Worm (Caenorhabditis elegans): ENCODE results near the gene Y55F3C.9.
A peak's percentile ranks its signal among the peaks of the same experiment; 100 is the strongest.
"Not testable (repeated sequence)": the region's sequence is repeated elsewhere in the genome, so short reads cannot be mapped to it uniquely, and the experiment has no call there.

Y55F3C.9 gene

DNA sequence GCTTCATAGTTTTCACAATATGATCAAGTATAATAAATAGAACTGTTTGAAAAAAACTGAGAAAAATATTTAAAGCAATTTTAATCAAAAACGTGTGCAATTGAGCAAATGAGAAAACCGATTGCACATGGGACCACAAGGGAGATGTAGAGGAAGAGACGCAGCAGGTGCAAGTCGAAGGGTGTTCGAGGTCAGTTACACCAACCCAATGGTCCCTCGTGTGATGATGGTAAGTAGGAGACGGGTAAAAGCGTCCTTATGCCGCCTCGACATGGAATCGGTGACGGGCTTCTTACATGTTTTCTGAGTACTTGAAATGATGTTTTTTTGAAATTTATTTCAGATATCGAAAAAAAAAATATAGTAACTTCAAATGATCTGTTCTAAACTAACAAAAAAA is at the start of gene Y55F3C.9:
Gene Y55F3C.9 (minus strand): TSS at position 101 of the 400 bp plus-strand sequence.
- TF ChIP-seq unc-62 (GFP tag; optimal IDR thresholded peaks at IDR 0.05) (no peak), unc-39 (tag; optimal IDR thresholded peaks at IDR 0.05) (no peak), ceh-39 (tag; optimal IDR thresholded peaks at IDR 0.05) (no peak), lsy-2 (tag; optimal IDR thresholded peaks at IDR 0.05) (no peak), drap-1 (GFP tag; optimal IDR thresholded peaks at IDR 0.05) (no peak), sem-2 (GFP tag; optimal IDR thresholded peaks at IDR 0.05) (no peak), tbx-8 (GFP tag; optimal IDR thresholded peaks at IDR 0.05) (no peak), snpc-4 (tag; optimal IDR thresholded peaks at IDR 0.05) (no peak), sptf-1 (tag; optimal IDR thresholded peaks at IDR 0.05) (no peak), lin-13 (tag; optimal IDR thresholded peaks at IDR 0.05) (no peak), cnd-1 (tag; optimal IDR thresholded peaks at IDR 0.05) (no peak), bed-3 (GFP tag; optimal IDR thresholded peaks at IDR 0.05) (no peak), pha-4 (tag; optimal IDR thresholded peaks at IDR 0.05) (no peak), hlh-1 (tag; optimal IDR thresholded peaks at IDR 0.05) (no peak), elt-3 (tag; optimal IDR thresholded peaks at IDR 0.05) (no peak)

DNA sequence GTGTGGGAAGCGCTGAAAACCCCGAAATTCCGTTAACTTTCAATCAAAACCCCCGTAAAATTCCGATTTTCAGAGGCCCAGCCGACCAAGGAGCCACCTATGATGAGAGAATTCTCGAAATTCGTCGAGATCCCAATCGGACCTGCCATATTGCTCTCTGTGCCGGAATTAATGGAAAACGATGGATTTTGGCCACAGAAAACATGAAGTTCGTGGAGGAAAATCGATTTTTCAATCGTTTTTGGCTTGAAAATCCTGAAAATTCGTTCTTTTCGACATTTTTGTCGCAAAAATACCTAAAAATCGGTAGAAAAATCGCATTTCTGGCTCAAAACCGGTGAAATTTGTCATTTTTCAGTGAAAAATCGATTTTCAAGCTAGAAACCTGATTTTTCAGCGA is 45.6 kb upstream of the Y55F3C.9 start:
- no peak for TF ChIP-seq flh-1 (GFP tag; optimal IDR thresholded peaks at IDR 0.05)
- no peak for TF ChIP-seq unc-39 (tag; optimal IDR thresholded peaks at IDR 0.05)
- TF ChIP-seq zip-8 (tag; optimal IDR thresholded peaks at IDR 0.05), result no peak
- no peak for TF ChIP-seq pha-4 (tag; optimal IDR thresholded peaks at IDR 0.05)

DNA sequence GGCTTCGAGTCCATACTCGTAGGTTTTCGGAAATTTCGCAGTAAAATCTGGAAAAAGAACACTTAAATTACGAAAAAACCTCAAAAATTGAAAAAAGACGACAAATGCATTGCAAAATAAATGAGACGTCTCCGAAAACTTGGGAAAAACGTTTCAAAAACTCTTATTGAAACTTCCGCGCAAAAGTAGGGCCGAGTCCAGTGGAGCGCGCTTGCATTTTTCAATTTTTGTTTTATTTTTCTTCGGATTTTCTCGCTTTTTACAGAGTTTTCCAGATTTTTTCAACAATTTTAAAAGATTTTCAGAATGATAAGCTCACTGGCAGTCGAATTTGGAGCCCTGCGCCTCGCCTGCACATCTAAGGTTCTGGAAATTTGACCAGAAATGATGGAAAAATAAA is 44.9 kb upstream of the Y55F3C.9 start, which contains the start of gene mrpl-2:
Gene mrpl-2 (plus strand): TSS at position 307 of the 400 bp plus-strand sequence.
- TF ChIP-seq snpc-4 (tag; optimal IDR thresholded peaks at IDR 0.05), result no peak
- TF ChIP-seq ces-1 (GFP tag; optimal IDR thresholded peaks at IDR 0.05), result no peak
- peak; percentile 3 for TF ChIP-seq sptf-1 (tag; optimal IDR thresholded peaks at IDR 0.05)
- TF ChIP-seq nhr-2 (tag; optimal IDR thresholded peaks at IDR 0.05), result no peak

DNA sequence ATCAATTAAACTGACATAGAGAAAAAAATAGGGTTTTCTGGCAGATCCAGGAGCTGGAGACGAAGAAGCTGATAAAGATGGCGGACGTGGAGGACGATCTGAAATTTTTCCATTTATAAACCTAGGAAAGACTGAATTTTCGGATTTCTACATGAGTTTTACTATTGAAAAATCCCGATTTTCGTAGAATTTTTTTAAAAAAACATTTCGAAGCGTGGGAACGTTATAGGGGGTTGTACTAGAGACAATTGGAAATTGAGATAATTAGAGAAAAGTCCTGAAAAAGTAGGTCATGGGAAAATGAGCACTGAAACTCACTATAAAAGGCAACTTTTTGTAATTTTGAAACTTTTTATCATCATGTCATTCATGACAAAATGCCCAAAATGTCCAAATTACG is 43.1 kb upstream of the Y55F3C.9 start, which contains the start of gene F56B3.9:
Gene F56B3.9 (plus strand): TSS at position 301 of the 400 bp plus-strand sequence.
- not testable (repeated sequence) for TF ChIP-seq tbx-8 (GFP tag; optimal IDR thresholded peaks at IDR 0.05); elt-3 (tag; optimal IDR thresholded peaks at IDR 0.05); blmp-1 (tag; optimal IDR thresholded peaks at IDR 0.05)

DNA sequence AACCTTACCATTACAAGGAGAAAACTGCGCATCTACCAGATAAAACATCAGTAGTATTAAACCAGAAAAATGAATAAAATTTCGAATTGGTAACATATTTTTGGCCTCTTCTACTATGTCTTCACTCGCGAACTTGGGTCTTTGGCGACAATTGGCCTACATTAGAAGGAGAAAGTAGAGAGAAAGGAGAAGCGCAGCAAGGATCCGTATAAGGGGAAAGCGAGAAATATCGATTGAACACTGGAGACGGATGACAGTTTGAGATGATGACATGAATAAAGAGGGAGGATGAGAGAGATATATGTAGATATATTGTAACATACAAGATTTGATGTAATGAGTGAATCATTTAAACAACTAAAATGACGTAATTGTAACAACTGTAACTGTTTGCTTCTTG is 40.3 kb upstream of the Y55F3C.9 start, which contains the start of gene F56B3.2:
Gene F56B3.2 (minus strand): TSS at position 273 of the 400 bp plus-strand sequence.
- no peak for TF ChIP-seq ces-1 (GFP tag; optimal IDR thresholded peaks at IDR 0.05)
- TF ChIP-seq mep-1 (tag; optimal IDR thresholded peaks at IDR 0.05), result no peak
- no peak for TF ChIP-seq mab-5 (tag; optimal IDR thresholded peaks at IDR 0.05)
- TF ChIP-seq blmp-1 (tag; optimal IDR thresholded peaks at IDR 0.05), result peak; percentile 93
- TF ChIP-seq unc-39 (tag; optimal IDR thresholded peaks at IDR 0.05), result no peak
- TF ChIP-seq ham-2 (GFP tag; optimal IDR thresholded peaks at IDR 0.05), result peak; percentile 31

DNA sequence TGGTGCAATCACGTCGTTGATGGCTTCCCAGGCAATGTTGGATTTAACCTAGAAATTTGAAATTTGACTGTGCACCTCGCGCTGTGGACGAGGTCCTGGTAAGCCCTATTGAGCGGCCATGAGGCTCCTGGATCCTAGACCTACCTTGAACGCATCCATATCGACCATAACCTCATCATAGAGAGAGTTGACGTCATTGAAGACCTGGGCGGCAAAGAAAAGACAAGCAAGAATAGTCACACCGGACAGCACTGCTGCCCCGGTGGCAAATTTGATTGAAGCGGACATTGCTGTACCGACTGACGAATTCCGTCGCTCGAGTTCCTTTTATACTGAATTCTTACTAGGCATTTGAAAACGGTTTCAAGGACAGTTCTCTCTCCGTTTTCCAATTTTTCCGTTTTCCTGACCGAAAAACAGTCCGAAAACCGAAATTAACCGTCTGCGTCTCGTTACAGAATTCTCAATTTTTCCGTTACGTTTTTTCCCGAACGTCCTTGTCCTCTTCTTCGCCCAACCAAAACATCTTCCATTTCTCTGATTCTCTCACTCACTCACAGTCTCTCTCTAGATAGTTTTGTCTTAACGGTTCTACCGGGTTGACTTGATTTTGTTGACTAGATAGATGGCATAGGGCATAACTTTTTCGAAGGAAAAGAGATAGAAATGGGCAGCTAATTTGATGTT is 35.5 kb upstream of the Y55F3C.9 start, which contains the start of gene col-103:
Gene col-103 (minus strand): TSS at position 302 of the 687 bp plus-strand sequence.
- no peak for TF ChIP-seq nhr-76 (tag; optimal IDR thresholded peaks at IDR 0.05)
- TF ChIP-seq zip-8 (tag; optimal IDR thresholded peaks at IDR 0.05), result no peak

DNA sequence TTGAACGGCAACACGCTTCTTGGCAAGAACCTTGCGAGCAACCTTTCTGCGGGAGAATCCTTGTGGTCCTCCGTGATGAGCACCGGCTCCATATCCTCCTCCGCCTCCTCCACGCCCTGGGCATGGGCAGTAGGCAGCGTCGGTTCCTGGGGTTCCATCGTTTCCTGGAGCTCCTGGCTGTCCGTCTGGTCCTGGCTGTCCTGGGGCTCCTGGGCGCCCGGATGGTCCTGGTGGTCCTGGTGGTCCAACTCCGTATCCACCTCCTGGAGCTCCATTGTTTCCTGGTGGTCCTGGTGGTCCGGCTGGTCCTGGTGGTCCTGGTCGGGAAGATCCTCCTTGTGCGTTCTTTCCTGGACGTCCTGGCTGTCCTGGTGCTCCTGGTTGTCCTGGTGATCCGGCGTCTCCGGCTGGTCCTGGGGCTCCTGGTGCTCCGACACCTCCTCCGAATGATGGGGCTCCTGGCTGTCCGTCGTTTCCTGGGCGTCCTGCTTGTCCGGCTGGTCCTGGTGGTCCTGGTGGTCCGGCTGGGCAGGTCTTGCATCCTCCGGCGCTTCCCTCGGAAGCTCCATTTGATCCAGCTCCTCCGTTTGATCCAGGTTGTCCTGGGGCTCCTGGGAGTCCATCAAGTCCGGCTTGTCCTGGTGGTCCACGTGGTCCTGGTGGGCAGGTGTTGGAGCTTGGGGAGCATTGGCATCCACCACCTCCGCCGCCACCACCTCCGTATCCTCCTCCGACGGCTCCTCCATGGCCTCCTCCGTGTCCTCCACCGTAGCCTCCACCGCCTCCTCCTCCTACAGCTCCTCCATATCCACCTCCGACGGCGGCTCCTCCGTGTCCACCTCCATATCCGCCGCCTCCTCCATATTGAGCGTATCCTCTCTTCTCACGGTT is 34.7 kb upstream of the Y55F3C.9 start:
- TF ChIP-seq cnd-1 (tag; optimal IDR thresholded peaks at IDR 0.05) (no peak), ceh-83 (GFP tag; optimal IDR thresholded peaks at IDR 0.05) (no peak), unc-39 (tag; optimal IDR thresholded peaks at IDR 0.05) (no peak), nhr-237 (tag; optimal IDR thresholded peaks at IDR 0.05) (no peak), elt-3 (tag; optimal IDR thresholded peaks at IDR 0.05) (no peak), sptf-1 (tag; optimal IDR thresholded peaks at IDR 0.05) (no peak), M03D4.4 (tag; optimal IDR thresholded peaks at IDR 0.05) (no peak), nhr-12 (tag; optimal IDR thresholded peaks at IDR 0.05) (no peak), snpc-4 (tag; optimal IDR thresholded peaks at IDR 0.05) (no peak), ces-1 (GFP tag; optimal IDR thresholded peaks at IDR 0.05) (no peak), unc-120 (tag; optimal IDR thresholded peaks at IDR 0.05; ENCODE audit: poor library complexity, severe bottlenecking) (no peak)

Measured in whole organism, mixed stage, embryonic.